Comparison of ENCODE assay signal across 3 worm cellular contexts in the genomic region with DNA sequence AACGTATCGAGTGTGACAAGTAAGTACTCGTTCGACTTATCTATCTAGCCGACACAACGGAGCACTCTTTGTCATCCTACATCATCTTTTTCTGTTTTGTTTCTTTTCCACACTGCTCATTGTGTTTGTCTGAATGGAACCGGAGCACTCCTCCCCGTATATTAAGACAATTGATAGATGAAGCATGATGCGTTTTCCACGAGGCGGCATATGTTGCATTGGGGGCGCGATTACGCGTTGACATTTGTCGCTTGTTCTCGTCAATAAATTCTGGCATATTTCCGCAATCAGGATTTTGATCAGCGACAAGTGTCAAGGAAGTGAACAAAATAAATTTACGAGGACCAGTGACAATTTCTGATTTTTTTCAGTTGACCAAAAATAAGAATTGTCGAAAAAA.
TF ChIP-seq lines count a peak whose summit lies in the region.

No protein-coding gene starts in this region.

TF ChIP-seq in whole organism, L1 larva, 84 proteins besides CTCF, POLR2A, EP300 and RAD21:
- TF ChIP-seq nhr-47 (tag; optimal IDR thresholded peaks at IDR 0.05; lab: Kevin White, UChicago): no peak
- peak; percentile 2 for TF ChIP-seq nhr-71 (tag; optimal IDR thresholded peaks at IDR 0.05; lab: Kevin White, UChicago)
- peak; percentile 62 for TF ChIP-seq lin-14 (GFP tag; optimal IDR thresholded peaks at IDR 0.05; lab: Kevin White, UChicago)
- no peak for TF ChIP-seq efl-1 (optimal IDR thresholded peaks at IDR 0.05; lab: Kevin White, UChicago)
- TF ChIP-seq efl-1 (GFP tag; optimal IDR thresholded peaks at IDR 0.05 in 1 of 2; lab: Kevin White, UChicago): no peak

TF ChIP-seq in whole organism, late embryonic, 69 proteins besides CTCF, POLR2A, EP300 and RAD21:
- TF ChIP-seq ceh-30 (tag; optimal IDR thresholded peaks at IDR 0.05; lab: Kevin White, UChicago) (no peak), rnt-1 (tag; optimal IDR thresholded peaks at IDR 0.05; lab: Kevin White, UChicago) (peak; percentile 45), fkh-6 (tag; optimal IDR thresholded peaks at IDR 0.05; lab: Kevin White, UChicago) (no peak), hlh-13 (GFP tag; optimal IDR thresholded peaks at IDR 0.05; lab: Kevin White, UChicago) (no peak), ceh-18 (tag; optimal IDR thresholded peaks at IDR 0.05; lab: Kevin White, UChicago) (peak; percentile 16), madf-2 (tag; optimal IDR thresholded peaks at IDR 0.05; lab: Kevin White, UChicago) (no peak), unc-55 (GFP tag; optimal IDR thresholded peaks at IDR 0.05; lab: Kevin White, UChicago) (peak; percentile 84), eyg-1 (tag; optimal IDR thresholded peaks at IDR 0.05; lab: Kevin White, UChicago) (no peak), K02D7.2 (tag; optimal IDR thresholded peaks at IDR 0.05; lab: Kevin White, UChicago) (no peak)
TF ChIP-seq in whole organism, late embryonic: peak in this region for 3.

TF ChIP-seq in whole organism, mixed stage, embryonic, 35 proteins besides CTCF, POLR2A, EP300 and RAD21:
- no peak for TF ChIP-seq nhr-237 (tag; optimal IDR thresholded peaks at IDR 0.05; lab: Kevin White, UChicago)
- TF ChIP-seq unc-120 (tag; optimal IDR thresholded peaks at IDR 0.05; lab: Kevin White, UChicago; ENCODE audit: poor library complexity, severe bottlenecking): peak; percentile 17
- TF ChIP-seq ceh-83 (GFP tag; optimal IDR thresholded peaks at IDR 0.05; lab: Kevin White, UChicago): no peak
- TF ChIP-seq flh-1 (GFP tag; optimal IDR thresholded peaks at IDR 0.05; lab: Kevin White, UChicago): no peak
- no peak for TF ChIP-seq nhr-76 (tag; optimal IDR thresholded peaks at IDR 0.05; lab: Kevin White, UChicago)
- TF ChIP-seq sem-2 (GFP tag; optimal IDR thresholded peaks at IDR 0.05; lab: Kevin White, UChicago): no peak
- TF ChIP-seq ces-1 (GFP tag; optimal IDR thresholded peaks at IDR 0.05; lab: Kevin White, UChicago): no peak
- TF ChIP-seq sptf-1 (tag; optimal IDR thresholded peaks at IDR 0.05; lab: Kevin White, UChicago): no peak
- TF ChIP-seq blmp-1 (tag; optimal IDR thresholded peaks at IDR 0.05; lab: Kevin White, UChicago): no peak
- TF ChIP-seq unc-62 (GFP tag; optimal IDR thresholded peaks at IDR 0.05; lab: Kevin White, UChicago): peak; percentile 90
- TF ChIP-seq bed-3 (GFP tag; optimal IDR thresholded peaks at IDR 0.05; lab: Kevin White, UChicago): no peak
- peak; percentile 54 for TF ChIP-seq hlh-1 (tag; optimal IDR thresholded peaks at IDR 0.05; lab: Kevin White, UChicago)
- no peak for TF ChIP-seq drap-1 (GFP tag; optimal IDR thresholded peaks at IDR 0.05; lab: Kevin White, UChicago)
- TF ChIP-seq nhr-28 (tag; optimal IDR thresholded peaks at IDR 0.05; lab: Kevin White, UChicago): no peak
- TF ChIP-seq M03D4.4 (tag; optimal IDR thresholded peaks at IDR 0.05; lab: Kevin White, UChicago): no peak
- no peak for TF ChIP-seq nhr-2 (tag; optimal IDR thresholded peaks at IDR 0.05; lab: Kevin White, UChicago)
